Worm (Caenorhabditis elegans): Measurements from ENCODE around the gene C35D10.1.

DNA sequence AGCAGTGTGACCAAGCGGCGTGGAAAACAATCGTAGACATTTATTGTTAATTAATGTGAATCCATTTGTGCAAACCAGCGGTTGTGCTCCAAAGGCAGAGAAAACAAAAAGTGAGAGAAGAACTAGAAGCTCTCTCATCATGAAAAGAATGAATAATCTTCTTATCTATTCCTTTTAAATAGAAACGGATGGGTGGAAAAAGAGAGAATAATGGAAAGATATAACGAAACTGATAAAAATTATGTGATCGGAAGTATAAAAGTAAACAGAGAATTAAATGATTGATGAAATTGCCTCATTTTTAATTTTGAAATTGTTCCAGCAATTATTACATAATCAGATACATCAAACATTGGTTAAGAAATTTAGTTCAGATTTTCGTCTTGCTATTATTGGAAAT is 3.9 kb downstream of the C35D10.1 start, which contains the start of gene clec-5:
- TF ChIP-seq lin-39 (tag; optimal IDR thresholded peaks at IDR 0.05) (no peak), nhr-11 (tag; optimal IDR thresholded peaks at IDR 0.05) (no peak), pqm-1 (tag; optimal IDR thresholded peaks at IDR 0.05) (peak; percentile 54), nhr-237 (tag; optimal IDR thresholded peaks at IDR 0.05) (no peak), skn-1 (tag; optimal IDR thresholded peaks at IDR 0.05) (no peak), egl-27 (tag; optimal IDR thresholded peaks at IDR 0.05) (no peak), snpc-4 (tag; optimal IDR thresholded peaks at IDR 0.05) (no peak), ceh-82 (tag; optimal IDR thresholded peaks at IDR 0.05) (no peak), nhr-76 (tag; optimal IDR thresholded peaks at IDR 0.05) (no peak)
